Worm (Caenorhabditis elegans): ENCODE results near the gene AC3.12.

The AC3.12 gene

DNA sequence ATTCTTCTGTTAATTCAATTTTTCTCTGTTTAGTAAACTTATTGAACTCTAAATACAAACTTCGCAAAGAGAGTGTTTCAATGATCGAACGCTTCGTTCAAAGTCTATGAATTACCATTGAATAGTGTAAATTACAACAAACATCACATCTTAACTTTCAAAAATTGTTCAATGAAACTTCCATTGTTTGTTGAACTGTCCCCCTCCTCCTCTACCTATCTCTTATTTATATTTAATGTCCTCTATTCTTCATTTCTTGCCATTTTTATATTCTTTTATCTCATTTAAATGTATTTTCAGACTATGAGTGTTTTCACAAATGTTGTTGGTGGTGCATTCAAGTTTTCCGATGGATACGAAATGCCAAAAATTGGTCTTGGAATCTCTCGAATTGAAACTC is 40.0 kb downstream of the AC3.12 start, which contains the start of gene K07C5.2:
K07C5.2 (plus strand) TSS at position 301 of the 400 bp plus-strand sequence.
- no peak for TF ChIP-seq ztf-11 (tag; optimal IDR thresholded peaks at IDR 0.05)
- TF ChIP-seq lin-32 (GFP tag; optimal IDR thresholded peaks at IDR 0.05): no peak
- TF ChIP-seq unc-39 (tag; optimal IDR thresholded peaks at IDR 0.05): no peak
- no peak for TF ChIP-seq nhr-12 (tag; optimal IDR thresholded peaks at IDR 0.05)
- TF ChIP-seq M03D4.4 (tag; optimal IDR thresholded peaks at IDR 0.05): no peak
- no peak for TF ChIP-seq bed-3 (GFP tag; optimal IDR thresholded peaks at IDR 0.05)
- no peak for TF ChIP-seq nhr-237 (tag; optimal IDR thresholded peaks at IDR 0.05)
- TF ChIP-seq blmp-1 (tag; optimal IDR thresholded peaks at IDR 0.05): no peak
- TF ChIP-seq ceh-43 (GFP tag; optimal IDR thresholded peaks at IDR 0.05): no peak
- TF ChIP-seq drap-1 (GFP tag; optimal IDR thresholded peaks at IDR 0.05): no peak
- TF ChIP-seq lsy-2 (tag; optimal IDR thresholded peaks at IDR 0.05): no peak
- no peak for TF ChIP-seq sptf-1 (tag; optimal IDR thresholded peaks at IDR 0.05)
- TF ChIP-seq cnd-1 (tag; optimal IDR thresholded peaks at IDR 0.05): no peak
- TF ChIP-seq tbx-8 (GFP tag; optimal IDR thresholded peaks at IDR 0.05): no peak
- TF ChIP-seq flh-1 (GFP tag; optimal IDR thresholded peaks at IDR 0.05): no peak
- no peak for TF ChIP-seq zip-8 (tag; optimal IDR thresholded peaks at IDR 0.05)

DNA sequence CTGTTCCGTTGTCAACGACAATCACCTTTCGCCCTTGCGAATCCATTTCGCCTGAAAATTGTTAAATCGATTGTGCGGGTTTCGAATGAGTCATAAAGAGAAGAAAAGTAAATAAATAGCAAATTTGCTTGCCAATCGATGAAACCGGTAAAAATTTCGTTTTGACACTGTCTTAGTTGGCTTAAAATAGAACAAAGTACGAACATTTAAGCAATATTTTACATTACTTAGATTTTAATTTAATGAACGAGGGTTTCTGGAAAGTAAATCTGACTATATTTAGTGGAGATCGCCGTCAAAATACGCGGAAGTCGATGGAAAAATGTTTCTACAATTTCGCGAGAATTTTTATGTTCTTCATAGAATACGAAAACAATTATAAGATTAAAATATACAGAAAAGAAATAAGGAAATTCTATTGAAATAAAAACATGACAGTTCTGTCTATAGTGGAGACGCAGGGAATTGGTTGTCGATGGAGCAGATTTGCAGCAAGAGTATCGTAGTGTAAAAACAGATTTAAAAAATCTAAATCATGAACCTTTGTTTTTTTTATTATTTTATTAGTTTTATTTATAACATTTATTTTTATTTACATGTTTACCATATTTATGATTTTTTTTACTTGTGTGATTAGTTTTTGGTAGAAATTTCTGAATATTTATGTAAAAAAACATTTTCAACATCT is 40.7 kb downstream of the AC3.12 start, which contains the start of gene arx-2:
arx-2 (minus strand) TSS at position 51 of the 688 bp plus-strand sequence.
- TF ChIP-seq tbx-8 (GFP tag; optimal IDR thresholded peaks at IDR 0.05) (no peak), ceh-39 (tag; optimal IDR thresholded peaks at IDR 0.05) (peak; percentile 12), pha-4 (tag; optimal IDR thresholded peaks at IDR 0.05) (peak; percentile 15), ztf-11 (tag; optimal IDR thresholded peaks at IDR 0.05) (no peak), ces-1 (GFP tag; optimal IDR thresholded peaks at IDR 0.05) (peak; percentile 48), lsy-2 (tag; optimal IDR thresholded peaks at IDR 0.05) (peak; percentile 16), nhr-237 (tag; optimal IDR thresholded peaks at IDR 0.05) (peak; percentile 38)

DNA sequence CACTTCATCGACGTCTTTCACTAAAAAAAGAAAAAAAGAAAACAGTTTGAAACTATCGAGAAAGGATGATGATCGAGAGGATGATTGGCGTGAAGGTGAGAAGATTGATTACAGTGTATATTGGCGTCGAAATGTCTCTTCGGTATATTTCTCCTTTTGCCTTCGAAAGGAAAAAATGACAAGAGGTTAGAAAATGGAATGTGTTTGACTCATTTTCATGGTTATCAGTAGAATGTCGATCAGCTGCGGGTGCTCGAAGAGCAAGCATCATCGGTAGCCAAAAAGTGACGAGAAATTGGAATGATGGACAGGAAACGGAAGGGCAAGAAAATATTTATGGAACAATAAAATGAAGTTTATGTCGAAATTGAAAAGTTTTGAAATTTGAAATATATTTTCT is 45.4 kb downstream of the AC3.12 start:
- TF ChIP-seq mep-1 (tag; optimal IDR thresholded peaks at IDR 0.05): no peak
- no peak for TF ChIP-seq unc-62 (GFP tag; optimal IDR thresholded peaks at IDR 0.05)
- no peak for TF ChIP-seq elt-3 (tag; optimal IDR thresholded peaks at IDR 0.05)
- TF ChIP-seq lsy-2 (tag; optimal IDR thresholded peaks at IDR 0.05): no peak
- TF ChIP-seq nhr-76 (tag; optimal IDR thresholded peaks at IDR 0.05): no peak
- no peak for TF ChIP-seq ceh-43 (GFP tag; optimal IDR thresholded peaks at IDR 0.05)
- no peak for TF ChIP-seq nhr-2 (tag; optimal IDR thresholded peaks at IDR 0.05)
- no peak for TF ChIP-seq elt-1 (tag; optimal IDR thresholded peaks at IDR 0.05; ENCODE audit: borderline replicate concordance, insufficient read depth)
- no peak for TF ChIP-seq zip-8 (tag; optimal IDR thresholded peaks at IDR 0.05)
- TF ChIP-seq M03D4.4 (tag; optimal IDR thresholded peaks at IDR 0.05): no peak
- no peak for TF ChIP-seq ceh-83 (GFP tag; optimal IDR thresholded peaks at IDR 0.05)
- TF ChIP-seq cnd-1 (tag; optimal IDR thresholded peaks at IDR 0.05): no peak
- TF ChIP-seq nhr-12 (tag; optimal IDR thresholded peaks at IDR 0.05): no peak
- no peak for TF ChIP-seq flh-1 (GFP tag; optimal IDR thresholded peaks at IDR 0.05)

DNA sequence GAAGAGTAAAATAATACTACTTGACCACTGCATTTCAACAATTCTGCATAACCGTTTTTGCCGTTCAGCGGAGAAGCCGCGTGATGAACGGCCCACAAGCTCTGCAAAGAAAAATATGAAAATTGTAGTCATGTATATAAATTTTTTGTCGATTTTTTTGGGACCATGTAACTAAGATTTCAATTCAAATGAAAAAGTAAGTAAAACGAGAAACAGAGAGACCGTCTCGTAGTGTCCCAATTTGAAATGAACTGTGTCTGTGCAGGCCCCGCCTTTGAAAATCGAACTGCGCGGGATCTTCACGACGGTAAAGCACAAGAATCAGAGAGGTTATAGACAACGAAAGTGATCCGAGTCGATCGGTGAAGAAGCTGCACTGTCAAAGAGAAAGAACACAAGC is 47.2 kb downstream of the AC3.12 start, which contains the start of gene crm-1:
crm-1 (minus strand) TSS at position 101 of the 400 bp plus-strand sequence.
- TF ChIP-seq lin-13 (tag; optimal IDR thresholded peaks at IDR 0.05): no peak
- TF ChIP-seq nhr-237 (tag; optimal IDR thresholded peaks at IDR 0.05): no peak
- no peak for TF ChIP-seq lsy-2 (tag; optimal IDR thresholded peaks at IDR 0.05)
- TF ChIP-seq nhr-28 (tag; optimal IDR thresholded peaks at IDR 0.05): no peak
- no peak for TF ChIP-seq nhr-76 (tag; optimal IDR thresholded peaks at IDR 0.05)
- no peak for TF ChIP-seq ces-1 (GFP tag; optimal IDR thresholded peaks at IDR 0.05)
